Fruit fly (Drosophila melanogaster): Measurements from ENCODE around the gene hng3.

Gene hng3

DNA sequence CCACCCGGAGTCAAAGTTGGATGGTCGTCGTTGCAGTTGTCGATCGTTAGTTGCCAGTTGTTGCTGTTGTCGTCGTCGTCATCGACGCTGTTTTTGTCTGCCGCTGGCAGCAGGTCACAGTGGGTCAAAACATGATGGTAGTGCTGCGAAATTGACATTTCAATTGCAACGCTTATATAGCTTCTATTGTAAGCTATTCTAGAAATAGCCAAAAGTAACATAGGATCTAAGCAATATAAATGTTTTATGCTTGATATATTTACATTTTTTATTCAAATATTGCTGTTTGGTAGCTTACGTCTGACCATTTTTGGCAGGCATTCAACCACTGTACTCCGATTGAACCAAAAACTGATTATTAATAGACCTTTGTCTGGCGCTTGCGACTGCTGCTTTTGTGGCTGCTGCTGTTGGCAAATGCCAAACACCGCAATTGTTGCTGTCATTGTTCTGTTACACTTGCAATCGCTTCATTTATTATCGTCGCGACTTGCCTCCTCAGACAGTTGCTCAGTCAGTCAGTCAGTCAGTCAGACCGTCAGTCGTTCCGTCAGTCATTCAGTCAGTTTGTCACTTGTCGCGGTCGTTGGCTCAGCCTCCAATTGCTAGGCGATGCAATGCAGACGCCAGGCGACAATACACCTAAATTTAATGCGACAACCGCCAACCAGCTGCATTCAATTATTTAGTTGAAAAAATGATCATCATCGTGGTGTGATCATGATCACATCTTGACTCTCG lies 36.1 kb upstream of the hng3 start:
- TF ChIP-seq Sin3A (optimal IDR thresholded peaks at IDR 0.05): no peak
- no peak for TF ChIP-seq Myc (optimal IDR thresholded peaks at IDR 0.05)
- TF ChIP-seq h (optimal IDR thresholded peaks at IDR 0.05): no peak
- no peak for TF ChIP-seq insv (optimal IDR thresholded peaks at IDR 0.05)
- TF ChIP-seq ttk (optimal IDR thresholded peaks at IDR 0.05): no peak
- TF ChIP-seq psq (optimal IDR thresholded peaks at IDR 0.05): no peak

DNA sequence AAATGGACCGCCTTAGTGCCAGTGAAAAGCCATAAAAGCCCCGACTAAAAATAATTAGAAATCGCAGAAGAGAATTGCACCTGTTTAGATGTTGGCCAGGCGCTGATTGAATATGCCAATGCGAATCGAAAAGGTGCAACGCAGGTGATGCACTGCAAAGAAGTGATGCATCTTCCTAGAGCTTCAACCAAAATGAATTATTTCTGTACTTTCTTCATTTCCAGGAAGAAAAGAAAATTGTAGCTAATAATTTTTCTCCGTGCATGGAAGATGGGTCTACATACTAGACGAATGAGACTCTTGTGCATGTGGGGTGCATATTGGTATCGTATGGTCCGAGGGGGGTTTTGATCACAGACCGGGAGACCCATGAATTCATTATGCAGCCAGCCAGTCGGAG lies 33.7 kb upstream of the hng3 start:
- TF ChIP-seq psq (optimal IDR thresholded peaks at IDR 0.05) (no peak), ttk (optimal IDR thresholded peaks at IDR 0.05) (no peak), h (optimal IDR thresholded peaks at IDR 0.05) (no peak), Sin3A (optimal IDR thresholded peaks at IDR 0.05) (no peak)

DNA sequence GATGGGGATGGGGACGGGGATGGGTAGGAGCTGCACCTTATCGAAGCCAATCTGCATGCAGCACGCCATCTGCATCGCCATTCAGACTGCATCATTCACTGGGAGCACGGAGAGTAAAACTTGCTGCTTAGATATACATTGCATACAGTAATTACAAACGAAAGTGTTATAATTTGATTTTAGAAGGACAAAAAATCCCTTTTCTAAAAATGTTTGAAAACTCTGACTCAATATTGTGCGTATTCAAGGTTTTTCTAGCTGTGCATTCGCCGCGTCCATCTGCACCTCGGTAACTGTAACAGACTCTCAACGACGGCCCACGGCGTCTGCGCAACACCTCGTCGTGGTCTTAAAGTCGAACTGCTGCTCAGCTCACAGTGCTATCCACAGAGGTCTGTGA lies 32.3 kb upstream of the hng3 start:
- TF ChIP-seq psq (optimal IDR thresholded peaks at IDR 0.05) (no peak), Myc (optimal IDR thresholded peaks at IDR 0.05) (no peak), h (optimal IDR thresholded peaks at IDR 0.05) (no peak), insv (optimal IDR thresholded peaks at IDR 0.05) (no peak), ttk (optimal IDR thresholded peaks at IDR 0.05) (no peak), Sin3A (optimal IDR thresholded peaks at IDR 0.05) (no peak)

DNA sequence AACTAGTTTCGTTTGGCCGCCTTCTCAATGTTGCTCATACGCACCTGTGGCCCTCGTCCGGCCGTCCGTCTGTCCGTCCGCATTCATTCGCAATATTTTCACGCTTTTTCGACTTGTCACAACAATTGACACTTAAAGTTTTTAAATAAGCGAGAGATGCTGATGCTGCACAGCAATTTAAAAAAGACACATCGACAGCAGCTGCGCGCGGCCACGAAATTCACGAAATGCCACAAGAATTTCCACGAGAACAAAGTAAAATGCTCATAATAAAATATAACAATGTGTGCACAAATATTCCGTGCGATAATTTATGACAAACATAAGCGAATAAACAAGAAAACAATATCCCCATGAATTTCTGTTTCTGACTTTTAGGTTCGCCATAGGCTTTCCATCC lies 31.5 kb upstream of the hng3 start:
- TF ChIP-seq ttk (optimal IDR thresholded peaks at IDR 0.05): no peak
- no peak for TF ChIP-seq insv (optimal IDR thresholded peaks at IDR 0.05)
- TF ChIP-seq psq (optimal IDR thresholded peaks at IDR 0.05): no peak
- no peak for TF ChIP-seq Myc (optimal IDR thresholded peaks at IDR 0.05)
- no peak for TF ChIP-seq Sin3A (optimal IDR thresholded peaks at IDR 0.05)
- no peak for TF ChIP-seq h (optimal IDR thresholded peaks at IDR 0.05)

DNA sequence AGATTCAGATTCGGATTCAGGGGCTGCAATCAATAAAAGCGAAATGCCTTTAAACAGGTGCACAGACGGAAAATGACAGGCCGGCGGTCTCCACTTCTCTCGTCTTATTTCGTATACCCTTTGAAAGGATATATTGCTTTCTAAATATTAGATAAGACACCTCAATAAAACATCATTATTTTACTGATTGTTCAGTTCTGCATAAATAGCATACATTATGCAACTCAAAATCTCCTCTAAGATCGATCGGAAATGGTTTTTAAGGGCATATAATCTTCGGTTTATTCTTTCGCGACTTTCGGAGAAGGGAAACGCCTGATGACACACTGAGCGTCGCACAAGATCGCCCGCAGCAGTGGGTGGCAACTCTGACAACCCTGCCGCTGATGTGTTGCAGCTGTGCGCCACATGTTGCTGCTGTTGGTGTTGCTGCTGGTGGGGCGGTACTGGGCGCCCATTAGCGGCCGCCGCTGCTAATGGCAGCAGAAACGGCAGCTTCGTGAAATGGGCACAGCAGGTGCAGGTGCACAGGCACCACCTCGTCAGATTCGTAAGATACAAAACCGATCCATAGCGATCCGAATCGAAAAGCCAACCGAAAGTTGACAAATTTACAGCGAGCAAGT lies 30.6 kb upstream of the hng3 start:
- TF ChIP-seq psq (optimal IDR thresholded peaks at IDR 0.05): no peak

DNA sequence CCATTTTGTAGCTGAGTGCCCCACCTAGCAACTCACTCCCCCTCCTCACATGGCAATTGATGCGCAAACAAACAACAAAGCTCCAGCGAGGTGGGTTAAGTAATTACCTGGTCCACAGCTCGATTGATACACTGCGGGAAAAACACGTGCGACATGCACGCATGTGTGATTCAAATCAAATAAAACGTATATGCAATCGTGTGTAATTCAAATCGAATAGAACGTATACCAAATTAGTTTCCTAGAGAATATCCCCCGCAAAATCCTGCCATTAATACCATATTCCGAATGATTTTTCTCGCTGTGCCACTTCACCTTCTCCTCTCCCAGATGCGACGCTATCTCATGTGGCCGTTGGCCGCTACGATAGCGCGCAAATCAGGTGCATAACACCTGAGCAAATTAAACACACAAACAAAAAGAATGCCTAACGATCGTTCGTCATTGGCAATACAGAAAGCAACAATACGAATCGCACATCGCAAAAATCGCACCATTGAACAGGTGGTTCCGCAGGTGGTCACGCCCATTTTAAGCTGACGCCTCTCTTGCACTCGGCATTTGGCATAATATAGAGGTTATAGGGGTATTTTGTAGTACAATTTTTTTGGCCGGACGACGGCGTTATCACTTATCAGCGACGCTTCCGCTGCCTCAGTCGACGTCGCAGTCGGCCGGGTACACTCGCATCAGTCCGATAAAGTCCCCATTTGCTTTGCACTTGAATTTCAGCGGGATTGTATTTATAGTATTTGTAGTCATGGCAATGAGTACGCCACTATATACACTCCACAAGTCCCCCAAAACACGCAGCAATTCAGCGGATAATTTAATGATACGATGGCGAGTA lies 29.0 kb upstream of the hng3 start:
- TF ChIP-seq insv (optimal IDR thresholded peaks at IDR 0.05) (no peak), ttk (optimal IDR thresholded peaks at IDR 0.05) (no peak)

DNA sequence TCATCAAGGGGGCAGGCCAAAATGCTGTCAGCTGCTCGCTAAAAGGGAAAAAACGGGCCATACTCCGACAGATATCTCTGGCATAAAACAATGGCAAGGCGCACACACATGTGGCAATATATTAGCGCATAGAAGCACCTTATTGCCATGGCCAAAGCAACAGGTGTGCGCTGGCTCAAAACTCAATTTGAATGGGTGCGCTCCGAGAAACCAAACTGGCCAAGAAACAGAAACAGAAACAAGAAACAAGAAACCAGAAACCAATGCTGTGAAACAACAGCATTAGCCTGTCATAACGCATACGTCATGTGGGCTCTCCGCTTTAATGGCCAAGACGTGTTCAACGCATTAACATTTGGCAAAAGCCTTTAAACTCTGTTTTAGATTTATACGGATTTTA lies 27.6 kb upstream of the hng3 start:
- TF ChIP-seq psq (optimal IDR thresholded peaks at IDR 0.05) (no peak), Sin3A (optimal IDR thresholded peaks at IDR 0.05) (no peak), Myc (optimal IDR thresholded peaks at IDR 0.05) (no peak), ttk (optimal IDR thresholded peaks at IDR 0.05) (no peak), h (optimal IDR thresholded peaks at IDR 0.05) (no peak), insv (optimal IDR thresholded peaks at IDR 0.05) (no peak)

DNA sequence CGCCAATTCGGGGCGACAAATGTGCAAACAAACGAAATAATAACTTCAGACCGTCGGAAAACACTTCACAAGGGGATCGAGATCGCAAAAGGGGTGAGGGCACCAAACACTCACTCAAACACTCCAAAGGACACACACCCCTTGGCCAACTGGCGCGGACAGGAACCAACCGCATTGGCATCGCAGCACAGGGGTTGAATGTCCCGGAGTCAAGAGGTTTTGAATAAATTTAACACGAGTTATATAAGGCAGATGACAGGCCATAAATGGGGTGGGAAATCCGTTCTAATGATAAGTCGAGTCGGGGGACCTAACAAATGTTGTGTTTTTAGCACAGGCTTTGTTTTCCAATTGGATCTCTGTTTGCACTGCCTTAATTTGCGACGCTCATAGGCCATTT lies 27.2 kb upstream of the hng3 start:
- no peak for TF ChIP-seq h (optimal IDR thresholded peaks at IDR 0.05)
- TF ChIP-seq ttk (optimal IDR thresholded peaks at IDR 0.05): no peak
- no peak for TF ChIP-seq Myc (optimal IDR thresholded peaks at IDR 0.05)
- TF ChIP-seq psq (optimal IDR thresholded peaks at IDR 0.05): no peak
- no peak for TF ChIP-seq Sin3A (optimal IDR thresholded peaks at IDR 0.05)
- TF ChIP-seq insv (optimal IDR thresholded peaks at IDR 0.05): no peak

DNA sequence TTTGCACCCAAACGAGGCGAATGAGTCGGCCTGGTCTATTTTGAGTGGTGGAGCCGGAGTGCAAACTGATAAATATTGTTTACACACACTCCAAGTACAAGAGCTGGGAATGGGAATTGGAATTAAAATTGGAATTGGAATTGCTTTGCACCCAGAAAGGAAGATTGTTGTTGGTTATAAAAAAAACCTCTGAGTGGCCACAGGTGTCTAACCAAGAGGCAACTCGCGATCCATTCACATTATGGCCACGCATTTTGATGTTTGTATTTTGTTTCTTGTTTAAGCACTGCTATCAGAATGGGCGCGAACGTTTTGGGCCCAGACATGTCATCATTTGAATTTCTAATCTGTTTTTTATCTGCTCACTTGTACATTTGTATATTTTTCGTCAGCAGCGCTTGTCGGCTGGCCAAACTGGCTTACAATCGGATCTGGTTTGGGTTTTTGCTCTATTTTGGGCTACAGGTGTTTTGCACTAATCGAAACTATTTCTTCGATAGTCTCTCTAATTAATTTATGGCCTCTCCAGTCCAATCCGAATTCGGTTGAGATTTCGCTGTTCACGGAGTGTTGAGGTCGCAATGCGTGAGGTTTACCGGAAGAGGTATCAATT lies 26.5 kb upstream of the hng3 start:
- TF ChIP-seq insv (optimal IDR thresholded peaks at IDR 0.05) (no peak), psq (optimal IDR thresholded peaks at IDR 0.05) (no peak), Myc (optimal IDR thresholded peaks at IDR 0.05) (no peak), ttk (optimal IDR thresholded peaks at IDR 0.05) (no peak), h (optimal IDR thresholded peaks at IDR 0.05) (no peak), Sin3A (optimal IDR thresholded peaks at IDR 0.05) (no peak)

DNA sequence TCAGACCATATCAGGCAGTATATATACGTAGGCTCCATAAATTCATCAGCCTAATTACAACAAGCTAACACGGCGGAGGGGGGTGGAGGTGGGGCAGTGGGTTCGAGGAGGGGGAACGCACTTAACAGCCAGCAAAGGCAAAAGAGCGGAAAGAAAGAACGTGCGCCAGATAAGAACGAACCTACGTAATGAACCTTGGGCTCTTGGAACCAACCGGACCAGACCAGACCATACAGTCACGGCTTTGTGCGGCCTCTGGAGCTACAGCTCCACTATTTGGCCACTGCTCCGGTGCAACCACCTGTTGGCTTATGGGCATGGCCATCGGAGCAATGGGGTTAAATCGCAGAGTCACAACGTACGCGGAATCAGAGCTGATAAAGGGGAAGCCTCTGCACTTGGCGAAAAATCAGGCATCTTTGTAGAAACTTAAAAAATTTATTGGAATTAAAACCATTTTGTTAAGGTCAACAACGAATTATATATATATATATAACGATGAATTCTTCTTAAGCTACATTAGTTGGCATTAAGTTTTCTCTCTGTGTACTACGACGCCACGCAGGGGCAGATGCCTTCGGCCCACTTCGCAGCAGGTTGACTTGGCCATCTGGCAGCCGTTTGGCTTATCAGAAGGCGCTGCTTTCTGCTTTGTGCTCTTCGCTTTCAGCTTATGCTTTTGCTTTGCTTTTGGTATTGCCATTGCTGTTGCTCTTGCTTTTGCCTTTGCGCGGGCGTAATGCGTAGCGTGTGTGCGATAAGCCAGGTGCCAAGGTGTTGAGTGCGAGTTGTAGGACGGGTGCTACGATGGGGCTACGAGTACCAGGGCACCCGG lies 25.8 kb upstream of the hng3 start:
- no peak for TF ChIP-seq insv (optimal IDR thresholded peaks at IDR 0.05)
- TF ChIP-seq ttk (optimal IDR thresholded peaks at IDR 0.05): no peak
- TF ChIP-seq Myc (optimal IDR thresholded peaks at IDR 0.05): no peak
- no peak for TF ChIP-seq psq (optimal IDR thresholded peaks at IDR 0.05)
- no peak for TF ChIP-seq h (optimal IDR thresholded peaks at IDR 0.05)
- no peak for TF ChIP-seq Sin3A (optimal IDR thresholded peaks at IDR 0.05)

DNA sequence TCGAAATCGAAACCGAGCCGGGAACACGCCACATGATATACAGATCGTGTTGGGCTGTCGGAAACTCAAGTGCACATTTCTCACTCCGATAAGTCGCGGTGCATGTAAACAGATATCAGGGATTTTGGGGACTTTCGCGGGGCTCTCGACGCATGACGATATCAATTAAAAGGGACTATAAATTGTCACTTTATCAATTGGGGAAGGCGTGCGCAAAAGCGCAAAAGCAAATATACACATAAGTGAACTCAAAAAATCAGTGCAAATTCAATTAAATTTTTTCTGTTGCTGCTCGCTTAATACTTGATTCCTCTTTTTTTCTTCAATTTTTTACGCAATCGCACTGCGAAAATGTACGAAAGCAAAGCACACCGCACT lies 25.2 kb upstream of the hng3 start:
- TF ChIP-seq Myc (optimal IDR thresholded peaks at IDR 0.05) (no peak), Sin3A (optimal IDR thresholded peaks at IDR 0.05) (no peak), h (optimal IDR thresholded peaks at IDR 0.05) (no peak), insv (optimal IDR thresholded peaks at IDR 0.05) (no peak), ttk (optimal IDR thresholded peaks at IDR 0.05) (no peak)

Data from Kc167 (cell line).